In genomic region chrIII:7911621-7912020, ce11 we compare ENCODE assay signal across 3 worm cellular contexts.
A peak's percentile ranks its signal among the peaks of the same experiment; 100 is the strongest.
TF ChIP-seq lines count a peak whose summit lies in the region.

ZK688.7 (minus strand) TSS chrIII:7911634.

TF ChIP-seq in whole organism, L1 larva, 84 proteins besides CTCF, POLR2A, EP300 and RAD21 (continued from another document):
- TF ChIP-seq lin-35 (GFP tag; optimal IDR thresholded peaks at IDR 0.05; lab: Kevin White, UChicago) (peak in 1 of 2 experiments; percentile 68), sox-4 (tag; optimal IDR thresholded peaks at IDR 0.05; lab: Kevin White, UChicago) (no peak), lin-14 (GFP tag; optimal IDR thresholded peaks at IDR 0.05; lab: Kevin White, UChicago) (peak; percentile 81), efl-1 (optimal IDR thresholded peaks at IDR 0.05; lab: Kevin White, UChicago) (peak; percentile 1 to 30), efl-1 (GFP tag; optimal IDR thresholded peaks at IDR 0.05 in 1 of 2; lab: Kevin White, UChicago) (peak; percentile 19 to 71), nhr-20 (tag; optimal IDR thresholded peaks at IDR 0.05; lab: Kevin White, UChicago) (peak; percentile 57), ces-1 (GFP tag; optimal IDR thresholded peaks at IDR 0.05; lab: Kevin White, UChicago) (no peak), mep-1 (tag; optimal IDR thresholded peaks at IDR 0.05; lab: Kevin White, UChicago) (peak; percentile 51)

TF ChIP-seq in whole organism, L3 larva, 47 proteins besides CTCF, POLR2A, EP300 and RAD21 (continued from another document):
- peak; percentile 59 for TF ChIP-seq nhr-25 (tag; optimal IDR thresholded peaks at IDR 0.05; lab: Kevin White, UChicago)
- TF ChIP-seq aly-2 (tag; optimal IDR thresholded peaks at IDR 0.05; lab: Kevin White, UChicago) = no peak
- no peak for TF ChIP-seq ceh-9 (tag; optimal IDR thresholded peaks at IDR 0.05; lab: Kevin White, UChicago)
- TF ChIP-seq pha-4 (tag; optimal IDR thresholded peaks at IDR 0.05; lab: Kevin White, UChicago) = peak; percentile 52
TF ChIP-seq in whole organism, L3 larva: peak in this region for 4.

TF ChIP-seq in whole organism, L4 larva, 104 proteins besides CTCF, POLR2A, EP300 and RAD21 (continued from another document):
- TF ChIP-seq spr-3 (GFP tag; optimal IDR thresholded peaks at IDR 0.05; lab: Kevin White, UChicago) (no peak), lin-15B (tag; optimal IDR thresholded peaks at IDR 0.05; lab: Kevin White, UChicago) (no peak), hlh-30 (tag; optimal IDR thresholded peaks at IDR 0.05; lab: Kevin White, UChicago; ENCODE audit: insufficient read depth) (peak; percentile 86), egl-43 (GFP tag; IDR thresholded peaks at IDR 0.05; lab: Robert Waterston, UW) (no peak), hmg-1.1 (GFP tag; IDR thresholded peaks at IDR 0.05; lab: Robert Waterston, UW) (no peak), vab-7 (GFP tag; IDR thresholded peaks at IDR 0.05; lab: Robert Waterston, UW) (no peak), nhr-41 (GFP tag; IDR thresholded peaks at IDR 0.05; lab: Robert Waterston, UW) (no peak), snpc-4 (tag; optimal IDR thresholded peaks at IDR 0.05; lab: Kevin White, UChicago) (no peak), rbr-2 (tag; optimal IDR thresholded peaks at IDR 0.05; lab: Kevin White, UChicago) (no peak), hif-1 (tag; optimal IDR thresholded peaks at IDR 0.05; lab: Kevin White, UChicago) (no peak), Y105C5A.15 (GFP tag; IDR thresholded peaks at IDR 0.05; lab: Robert Waterston, UW) (no peak), lin-13 (GFP tag; optimal IDR thresholded peaks at IDR 0.05; lab: Kevin White, UChicago) (no peak), spr-1 (tag; optimal IDR thresholded peaks at IDR 0.05; lab: Kevin White, UChicago) (no peak), snpc-1.2 (GFP tag; IDR thresholded peaks at IDR 0.05; lab: Robert Waterston, UW) (no peak), hlh-11 (tag; optimal IDR thresholded peaks at IDR 0.05; lab: Kevin White, UChicago) (peak; percentile 56), gei-8 (GFP tag; optimal IDR thresholded peaks at IDR 0.05; lab: Kevin White, UChicago) (no peak), ctbp-1 (GFP tag; IDR thresholded peaks at IDR 0.05; lab: Robert Waterston, UW) (no peak), duxl-1 (tag; optimal IDR thresholded peaks at IDR 0.05; lab: Kevin White, UChicago; ENCODE audit: poor library complexity) (no peak), unc-62 (GFP tag; optimal IDR thresholded peaks at IDR 0.05 in 1 of 2; lab: Kevin White, UChicago) (peak in 1 of 2 experiments; percentile 87), unc-62 (tag; optimal IDR thresholded peaks at IDR 0.05; lab: Kevin White, UChicago) (no peak), T26A8.4 (GFP tag; IDR thresholded peaks at IDR 0.05; lab: Robert Waterston, UW) (no peak), F10B5.3 (tag; optimal IDR thresholded peaks at IDR 0.05; lab: Kevin White, UChicago) (no peak), mxl-3 (GFP tag; optimal IDR thresholded peaks at IDR 0.05; lab: Kevin White, UChicago) (peak; percentile 31), fkh-10 (GFP tag; optimal IDR thresholded peaks at IDR 0.05; lab: Kevin White, UChicago) (no peak), arid-1 (GFP tag; conservative IDR thresholded peaks at IDR 0.05; lab: Robert Waterston, UW) (no peak), zag-1 (tag; optimal IDR thresholded peaks at IDR 0.05; lab: Kevin White, UChicago) (no peak), egl-27 (tag; optimal IDR thresholded peaks at IDR 0.05; lab: Kevin White, UChicago) (no peak), daf-19 (GFP tag; conservative IDR thresholded peaks at IDR 0.05; lab: Robert Waterston, UW) (no peak), zfp-2 (tag; optimal IDR thresholded peaks at IDR 0.05; lab: Kevin White, UChicago) (no peak), php-3 (GFP tag; IDR thresholded peaks at IDR 0.05; lab: Robert Waterston, UW) (no peak), aha-1 (tag; lab: Kevin White, UChicago) (no peak), attf-4 (tag; optimal IDR thresholded peaks at IDR 0.05; lab: Kevin White, UChicago) (no peak), ceh-44 (GFP tag; IDR thresholded peaks at IDR 0.05; lab: Robert Waterston, UW) (no peak), ztf-7 (tag; optimal IDR thresholded peaks at IDR 0.05; lab: Kevin White, UChicago) (no peak), ceh-20 (GFP tag; IDR thresholded peaks at IDR 0.05; lab: Robert Waterston, UW) (no peak), ceh-62 (tag; optimal IDR thresholded peaks at IDR 0.05; lab: Kevin White, UChicago) (no peak), ama-1 (optimal IDR thresholded peaks at IDR 0.05; lab: Kevin White, UChicago) (no peak), F37D6.2 (tag; optimal IDR thresholded peaks at IDR 0.05; lab: Kevin White, UChicago) (no peak), pqm-1 (tag; optimal IDR thresholded peaks at IDR 0.05; lab: Kevin White, UChicago) (no peak), ceh-28 (tag; optimal IDR thresholded peaks at IDR 0.05; lab: Kevin White, UChicago) (no peak), daf-16 (GFP tag; optimal IDR thresholded peaks at IDR 0.05; lab: Kevin White, UChicago) (no peak), daf-16 (tag; optimal IDR thresholded peaks at IDR 0.05; lab: Kevin White, UChicago) (peak; percentile 84), F49E8.2 (tag; optimal IDR thresholded peaks at IDR 0.05; lab: Kevin White, UChicago; ENCODE audit: borderline replicate concordance) (no peak), jun-1 (tag; optimal IDR thresholded peaks at IDR 0.05; lab: Kevin White, UChicago) (no peak), pha-4 (GFP tag; IDR thresholded peaks at IDR 0.05; lab: Robert Waterston, UW) (no peak), pha-4 (tag; optimal IDR thresholded peaks at IDR 0.05; lab: Kevin White, UChicago) (no peak), nhr-10 (tag; optimal IDR thresholded peaks at IDR 0.05; lab: Kevin White, UChicago) (no peak), ZK337.2 (GFP tag; IDR thresholded peaks at IDR 0.05; lab: Robert Waterston, UW) (no peak), lir-3 (tag; optimal IDR thresholded peaks at IDR 0.05; lab: Kevin White, UChicago) (no peak), T20F7.1 (GFP tag; optimal IDR thresholded peaks at IDR 0.05; lab: Kevin White, UChicago) (peak; percentile 2), skn-1 (tag; optimal IDR thresholded peaks at IDR 0.05; lab: Kevin White, UChicago) (no peak), fos-1 (tag; optimal IDR thresholded peaks at IDR 0.05; lab: Kevin White, UChicago) (no peak), ZK546.5 (tag; optimal IDR thresholded peaks at IDR 0.05; lab: Kevin White, UChicago) (no peak), dmd-9 (GFP tag; IDR thresholded peaks at IDR 0.05; lab: Robert Waterston, UW) (no peak), F44E2.7 (GFP tag; IDR thresholded peaks at IDR 0.05; lab: Robert Waterston, UW) (no peak), nhr-42 (GFP tag; IDR thresholded peaks at IDR 0.05; lab: Robert Waterston, UW) (no peak), ces-1 (GFP tag; optimal IDR thresholded peaks at IDR 0.05; lab: Kevin White, UChicago) (no peak), lsy-2 (tag; optimal IDR thresholded peaks at IDR 0.05; lab: Kevin White, UChicago) (peak in 1 of 2 experiments; percentile 29)
TF ChIP-seq in whole organism, L4 larva: peak in this region for 10.
